Worm (Caenorhabditis elegans) whole organism, L2 larva: ENCODE data around the gene Y7A5A.13.
A peak's percentile ranks its signal among the peaks of the same experiment; 100 is the strongest.

ENCODE experiments used
- C34F6.9 ChIP-seq: fragments of 150-350 bp; optimal IDR thresholded peaks from 2 replicates; lab custom pipeline; 2014; ENCODE audit warnings: missing biosample characterization, missing genetic modification characterization
- R02D3.7 ChIP-seq: fragments of 150-350 bp; optimal IDR thresholded peaks from 2 replicates; lab custom pipeline; 2014; ENCODE audit warnings: missing biosample characterization, missing genetic modification characterization
- blmp-1 ChIP-seq: sonication (generic microtip); optimal IDR thresholded peaks from 2 replicates; lab custom pipeline; 2017; ENCODE audit warnings: missing genetic modification characterization, mild to moderate bottlenecking, missing compliant biosample characterization, antibody characterized with exemption, moderate library complexity; ENCODE audit not compliant: insufficient read depth
- ceh-16 ChIP-seq: fragments of 150-350 bp; optimal IDR thresholded peaks from 2 replicates; lab custom pipeline; 2014; ENCODE audit warnings: missing biosample characterization, missing genetic modification characterization
- ceh-82 ChIP-seq: fragments of 150-350 bp; optimal IDR thresholded peaks from 2 replicates; lab custom pipeline; 2014; ENCODE audit warnings: missing biosample characterization, missing genetic modification characterization
- lin-39 ChIP-seq: fragments of 150-350 bp; optimal IDR thresholded peaks from 2 replicates; lab custom pipeline; 2014; ENCODE audit warnings: missing biosample characterization, missing genetic modification reagents, missing genetic modification characterization
- mdl-1 ChIP-seq, 2 experiments: fragments of 150-350 bp in 1 of 2; sonication (generic microtip) in 1 of 2; optimal IDR thresholded peaks; 2 replicates each; lab custom pipeline; 2017; ENCODE audit warnings: missing biosample characterization in 2 of 2, missing genetic modification characterization in 2 of 2
- nhr-11 ChIP-seq: fragments of 150-350 bp; optimal IDR thresholded peaks from 2 replicates; lab custom pipeline; 2014; ENCODE audit warnings: missing biosample characterization, missing genetic modification characterization
- sem-4 ChIP-seq: fragments of 150-350 bp; optimal IDR thresholded peaks from 2 replicates; lab custom pipeline; 2014; ENCODE audit warnings: missing biosample characterization, missing genetic modification reagents, missing genetic modification characterization
- sma-9 ChIP-seq, 2 experiments: fragments of 150-350 bp in 1 of 2; sonication (generic microtip) in 1 of 2; optimal IDR thresholded peaks; 2 replicates each; lab custom pipeline; 2014 to 2016; ENCODE audit warnings: missing genetic modification characterization in 2 of 2, mild to moderate bottlenecking in 1 of 2, missing biosample characterization in 1 of 2, missing compliant biosample characterization in 1 of 2, missing genetic modification reagents in 1 of 2, moderate library complexity in 1 of 2
- snpc-4 ChIP-seq: fragments of 150-350 bp; optimal IDR thresholded peaks from 2 replicates; lab custom pipeline; 2014; ENCODE audit warnings: missing biosample characterization, missing genetic modification characterization
- unc-39 ChIP-seq: fragments of 150-350 bp; optimal IDR thresholded peaks from 2 replicates; lab custom pipeline; 2014; ENCODE audit warnings: missing biosample characterization, missing genetic modification characterization
- unc-62 ChIP-seq: fragments of 150-350 bp; optimal IDR thresholded peaks from 2 replicates; lab custom pipeline; 2014; ENCODE audit warnings: missing biosample characterization, missing genetic modification reagents, missing genetic modification characterization
- zag-1 ChIP-seq: fragments of 150-350 bp; optimal IDR thresholded peaks from 2 replicates; lab custom pipeline; 2014; ENCODE audit warnings: missing biosample characterization, missing genetic modification characterization

- no peak for TF ChIP-seq mdl-1 (tag; optimal IDR thresholded peaks at IDR 0.05; lab: Kevin White, UChicago)
- TF ChIP-seq unc-39: no peak
- no peak for TF ChIP-seq zag-1 (tag; lab: Kevin White, UChicago)
- TF ChIP-seq R02D3.7 (tag; lab: Kevin White, UChicago): no peak
- peak; percentile 12 for TF ChIP-seq sma-9 (GFP tag; optimal IDR thresholded peaks at IDR 0.05; lab: Kevin White, UChicago)
- TF ChIP-seq sma-9 (tag; optimal IDR thresholded peaks at IDR 0.05; lab: Kevin White, UChicago): no peak
- no peak for TF ChIP-seq snpc-4 (tag; lab: Kevin White, UChicago)
- TF ChIP-seq ceh-82 (tag; lab: Kevin White, UChicago): no peak
- TF ChIP-seq nhr-11 (tag; lab: Kevin White, UChicago): no peak
- TF ChIP-seq lin-39: no peak
- TF ChIP-seq blmp-1 (tag; lab: Kevin White, UChicago): peak; percentile 54
- TF ChIP-seq ceh-16 (tag; lab: Kevin White, UChicago): no peak
- no peak for TF ChIP-seq unc-62 (GFP tag; lab: Kevin White, UChicago)
- no peak for TF ChIP-seq C34F6.9 (tag; lab: Kevin White, UChicago)
- no peak for TF ChIP-seq sem-4 (tag; lab: Kevin White, UChicago)
Measured at ce11 chrX:15772674-15773073, 984 bp upstream of the Y7A5A.13 start, which contains the start of gene Y7A5A.2.
